Worm (Caenorhabditis elegans) whole organism, young adult: Measurements from ENCODE around the gene srd-49.

Experiments
- B0336.3 ChIP-seq: fragments of 200-800 bp; sonication (Bioruptor generic); IDR thresholded peaks from 2 replicates; pipeline ENCODE4 v1.3.6; 2022; ENCODE audit warnings: missing genetic modification characterization, missing compliant biosample characterization
- D2030.7 ChIP-seq: fragments of 200-800 bp; sonication (Bioruptor generic); IDR thresholded peaks from 2 replicates; pipeline ENCODE4 v1.3.6; 2022; ENCODE audit warnings: missing genetic modification reagents, missing genetic modification characterization, missing compliant biosample characterization
- F10E7.11 ChIP-seq: sonication (generic microtip); optimal IDR thresholded peaks from 2 replicates; lab custom pipeline; 2017; ENCODE audit warnings: mild to moderate bottlenecking, missing genetic modification characterization, moderate library complexity, missing compliant biosample characterization
- F23B12.7 ChIP-seq: sonication (generic microtip); optimal IDR thresholded peaks from 2 replicates; lab custom pipeline; 2017; ENCODE audit warnings: missing genetic modification characterization, mild to moderate bottlenecking, missing compliant biosample characterization, antibody characterized with exemption, moderate library complexity; ENCODE audit not compliant: insufficient read depth
- F39B2.1 ChIP-seq: fragments of 200-800 bp; sonication (Bioruptor generic); IDR thresholded peaks from 2 replicates; pipeline ENCODE4 v1.3.6; 2022; ENCODE audit warnings: missing genetic modification reagents, missing genetic modification characterization, missing compliant biosample characterization
- F55B11.4 ChIP-seq: sonication (generic microtip); optimal IDR thresholded peaks from 2 replicates; lab custom pipeline; 2016; ENCODE audit warnings: missing compliant biosample characterization, missing genetic modification characterization, borderline replicate concordance; ENCODE audit not compliant: insufficient read depth
- K12H6.12 ChIP-seq: fragments of 200-800 bp; sonication (Bioruptor generic); optimal IDR thresholded peaks from 2 replicates; lab custom pipeline; 2018; ENCODE audit warnings: mild to moderate bottlenecking, missing genetic modification characterization, missing compliant biosample characterization
- T26A5.8 ChIP-seq: sonication (generic microtip); optimal IDR thresholded peaks from 2 replicates; lab custom pipeline; 2016; ENCODE audit warnings: missing genetic modification characterization, missing compliant biosample characterization
- akir-1 ChIP-seq: fragments of 200-800 bp; sonication (Bioruptor generic); optimal IDR thresholded peaks from 2 replicates; lab custom pipeline; 2018; ENCODE audit warnings: mild to moderate bottlenecking, missing genetic modification characterization, moderate library complexity, missing compliant biosample characterization
- aptf-3 ChIP-seq: fragments of 200-800 bp; sonication (Bioruptor generic); IDR thresholded peaks from 2 replicates; pipeline ENCODE4 v1.3.6; 2022; ENCODE audit warnings: missing genetic modification characterization, missing compliant biosample characterization
- atf-7 ChIP-seq: sonication (generic microtip); optimal IDR thresholded peaks from 2 replicates; lab custom pipeline; 2017; ENCODE audit warnings: mild to moderate bottlenecking, missing genetic modification characterization, missing compliant biosample characterization
- athp-1 ChIP-seq: sonication (generic microtip); optimal IDR thresholded peaks from 2 replicates; lab custom pipeline; 2017; ENCODE audit warnings: mild to moderate bottlenecking, missing genetic modification characterization, missing compliant biosample characterization
- attf-3 ChIP-seq: fragments of 200-800 bp; sonication (Bioruptor generic); conservative IDR thresholded peaks from 2 replicates; pipeline ENCODE4 v1.3.6; 2022; ENCODE audit warnings: missing genetic modification reagents, missing genetic modification characterization, missing compliant biosample characterization
- ceh-27 ChIP-seq: fragments of 200-800 bp; sonication (Bioruptor generic); optimal IDR thresholded peaks from 2 replicates; lab custom pipeline; 2018; ENCODE audit warnings: mild to moderate bottlenecking, missing genetic modification characterization, moderate library complexity, missing compliant biosample characterization
- ceh-79 ChIP-seq: sonication (generic microtip); optimal IDR thresholded peaks from 2 replicates; lab custom pipeline; 2017; ENCODE audit warnings: mild to moderate bottlenecking, missing genetic modification characterization, missing compliant biosample characterization
- fkh-3 ChIP-seq: sonication (generic microtip); optimal IDR thresholded peaks from 2 replicates; lab custom pipeline; 2016; ENCODE audit warnings: mild to moderate bottlenecking, missing genetic modification characterization, missing compliant biosample characterization
- hlh-12 ChIP-seq: sonication (generic microtip); optimal IDR thresholded peaks from 2 replicates; lab custom pipeline; 2016; ENCODE audit warnings: missing genetic modification characterization, missing compliant biosample characterization
- hmg-1.2 ChIP-seq: fragments of 200-800 bp; sonication (Bioruptor generic); IDR thresholded peaks from 2 replicates; pipeline ENCODE4 v1.3.6; 2022; ENCODE audit warnings: missing genetic modification reagents, missing genetic modification characterization, missing compliant biosample characterization
- hrde-1 ChIP-seq: sonication (generic microtip); optimal IDR thresholded peaks from 2 replicates; lab custom pipeline; 2016; ENCODE audit warnings: missing genetic modification characterization, mild to moderate bottlenecking, missing compliant biosample characterization, moderate library complexity, missing genotype, missing genetic modification reagents, borderline replicate concordance
- lin-26 ChIP-seq: fragments of 200-800 bp; sonication (Bioruptor generic); IDR thresholded peaks from 2 replicates; pipeline ENCODE4 v1.3.6; 2022; ENCODE audit warnings: missing genetic modification reagents, missing genetic modification characterization, missing compliant biosample characterization
- lin-40 ChIP-seq: sonication (generic microtip); optimal IDR thresholded peaks from 2 replicates; lab custom pipeline; 2016; ENCODE audit warnings: missing genetic modification characterization, mild to moderate bottlenecking, missing compliant biosample characterization, missing genotype, missing genetic modification reagents
- lsy-27 ChIP-seq: sonication (generic microtip); optimal IDR thresholded peaks from 2 replicates; lab custom pipeline; 2017; ENCODE audit warnings: missing genetic modification characterization, mild to moderate bottlenecking, missing compliant biosample characterization, antibody characterized with exemption, missing genotype, borderline replicate concordance; ENCODE audit not compliant: insufficient read depth
- madf-10 ChIP-seq: sonication (generic microtip); optimal IDR thresholded peaks from 2 replicates; lab custom pipeline; 2016; ENCODE audit warnings: mild to moderate bottlenecking, missing genetic modification characterization, missing compliant biosample characterization
- mxl-1 ChIP-seq: sonication (generic microtip); optimal IDR thresholded peaks from 2 replicates; lab custom pipeline; 2016; ENCODE audit warnings: missing genetic modification characterization, missing compliant biosample characterization
- nfyb-1 ChIP-seq: fragments of 200-800 bp; sonication (Bioruptor generic); IDR thresholded peaks from 2 replicates; pipeline ENCODE4 v1.3.6; 2022; ENCODE audit warnings: missing genetic modification reagents, missing genetic modification characterization, missing compliant biosample characterization
- nhr-179 ChIP-seq: sonication (generic microtip); optimal IDR thresholded peaks from 2 replicates; lab custom pipeline; 2016; ENCODE audit warnings: mild to moderate bottlenecking, missing genetic modification characterization, missing compliant biosample characterization
- pbrm-1 ChIP-seq: fragments of 200-800 bp; sonication (Bioruptor generic); IDR thresholded peaks from 2 replicates; pipeline ENCODE4 v1.3.6; 2022; ENCODE audit warnings: missing genetic modification reagents, missing genetic modification characterization, missing compliant biosample characterization
- pha-4 ChIP-seq: fragments of 150-350 bp; sonication (generic microtip); optimal IDR thresholded peaks from 2 replicates; lab custom pipeline; 2014; ENCODE audit warnings: missing biosample characterization, missing genetic modification reagents, missing genetic modification characterization
- snpc-4 ChIP-seq, 5 experiments: fragments of 150-350 bp in 1 of 5; sonication (generic microtip) in 4 of 5; optimal IDR thresholded peaks; 2 replicates each; lab custom pipeline; 2014 to 2018; ENCODE audit warnings: missing genetic modification characterization in 5 of 5, missing biosample characterization in 3 of 5, antibody characterized with exemption in 2 of 5, mild to moderate bottlenecking in 2 of 5, missing compliant biosample characterization in 2 of 5, missing genotype in 2 of 5, moderate library complexity in 2 of 5, missing genetic modification reagents in 1 of 5
- somi-1 ChIP-seq: fragments of 200-800 bp; sonication (Bioruptor generic); optimal IDR thresholded peaks from 2 replicates; lab custom pipeline; 2018; ENCODE audit warnings: mild to moderate bottlenecking, missing genetic modification characterization, missing compliant biosample characterization
- tbp1 ChIP-seq: fragments of 200-800 bp; sonication (Bioruptor generic); optimal IDR thresholded peaks from 2 replicates; lab custom pipeline; 2018; ENCODE audit warnings: mild to moderate bottlenecking, missing genetic modification characterization, missing compliant biosample characterization
- zfh-2 ChIP-seq: fragments of 200-800 bp; sonication (Bioruptor generic); conservative IDR thresholded peaks from 2 replicates; pipeline ENCODE4 v1.3.6; 2022; ENCODE audit warnings: missing genetic modification reagents, missing genetic modification characterization, missing compliant biosample characterization
- zim-3 ChIP-seq: sonication (generic microtip); optimal IDR thresholded peaks from 2 replicates; lab custom pipeline; 2017; ENCODE audit warnings: mild to moderate bottlenecking, missing genetic modification characterization, moderate library complexity, missing compliant biosample characterization
- ztf-18 ChIP-seq: sonication (generic microtip); optimal IDR thresholded peaks from 2 replicates; lab custom pipeline; 2016; ENCODE audit warnings: missing genotype, mild to moderate bottlenecking, missing genetic modification characterization, missing compliant biosample characterization
- ztf-6 ChIP-seq: fragments of 200-800 bp; sonication (Bioruptor generic); IDR thresholded peaks from 2 replicates; pipeline ENCODE4 v1.3.6; 2022; ENCODE audit warnings: missing genetic modification reagents, missing genetic modification characterization, missing compliant biosample characterization

The srd-49 gene

ce11 chrV:10094374-10094773 is at the start of gene srd-49:
srd-49 (plus strand) TSS chrV:10094674.
- no peak for TF ChIP-seq fkh-3 (tag; lab: Kevin White, UChicago)
- TF ChIP-seq attf-3 (GFP tag; lab: Robert Waterston, UW) = no peak
- no peak for TF ChIP-seq akir-1 (GFP tag; lab: Kevin White, UChicago)
- TF ChIP-seq ceh-79 (tag; lab: Kevin White, UChicago) = no peak
- TF ChIP-seq atf-7 = no peak
- no peak for TF ChIP-seq K12H6.12 (tag; lab: Kevin White, UChicago)
- no peak for TF ChIP-seq F23B12.7 (tag; lab: Kevin White, UChicago)
- TF ChIP-seq pha-4 = no peak
- no peak for TF ChIP-seq hrde-1 (tag; lab: Kevin White, UChicago)
- no peak for TF ChIP-seq nhr-179
- no peak for TF ChIP-seq lsy-27 (tag; lab: Kevin White, UChicago)
- no peak for TF ChIP-seq B0336.3 (GFP tag; lab: Robert Waterston, UW)
- TF ChIP-seq zim-3 = no peak
- TF ChIP-seq nfyb-1 (GFP tag; lab: Robert Waterston, UW) = no peak
- TF ChIP-seq mxl-1 = no peak

DNA sequence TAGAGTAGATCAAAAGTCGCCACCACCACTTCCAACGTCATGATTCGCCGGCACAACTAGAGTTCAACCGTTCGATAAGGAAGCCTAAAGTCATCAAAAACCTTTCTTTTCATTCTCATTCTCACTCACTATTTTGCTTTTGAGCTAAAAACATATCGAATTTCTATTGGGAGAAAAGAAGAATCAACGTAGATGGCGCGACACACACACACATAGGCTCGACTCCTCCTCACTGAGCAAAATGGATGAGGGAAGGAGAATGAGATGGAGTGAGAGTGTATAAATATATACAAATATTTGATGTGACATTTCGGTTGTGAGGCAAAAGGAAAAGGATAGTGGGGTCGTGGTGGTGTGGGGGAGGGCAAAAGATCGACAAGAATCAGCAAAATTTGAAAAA is 49.7 kb upstream of the srd-49 start:
- TF ChIP-seq madf-10 (tag; lab: Kevin White, UChicago) (no peak), F10E7.11 (no peak), snpc-4 (GFP tag; optimal IDR thresholded peaks at IDR 0.05; lab: Kevin White, UChicago) (no peak), snpc-4 (tag; optimal IDR thresholded peaks at IDR 0.05; lab: Kevin White, UChicago) (no peak), hmg-1.2 (no peak), ceh-27 (GFP tag; lab: Kevin White, UChicago) (no peak), T26A5.8 (tag; lab: Kevin White, UChicago) (no peak), F55B11.4 (tag; lab: Kevin White, UChicago) (no peak), F39B2.1 (GFP tag; lab: Robert Waterston, UW) (no peak), tbp1 (GFP tag; lab: Kevin White, UChicago) (no peak), ztf-6 (no peak), lin-40 (tag; lab: Kevin White, UChicago) (no peak)
- TF ChIP-seq, all 124 proteins: peak for 0

ce11 chrV:10046503-10046902 is 48.0 kb upstream of the srd-49 start:
- TF ChIP-seq athp-1 (tag; lab: Kevin White, UChicago) (no peak), nfyb-1 (GFP tag; lab: Robert Waterston, UW) (0 out of 2 replicates have a peak, but pooled peaks have one; percentile 31), pbrm-1 (GFP tag; lab: Robert Waterston, UW) (no peak), aptf-3 (GFP tag; lab: Robert Waterston, UW) (no peak), lin-26 (GFP tag; lab: Robert Waterston, UW) (no peak), ztf-18 (no peak), ztf-6 (no peak), D2030.7 (0 out of 2 replicates have a peak, but pooled peaks have one; percentile 10), ceh-27 (GFP tag; lab: Kevin White, UChicago) (peak; percentile 4), hlh-12 (tag; lab: Kevin White, UChicago) (no peak)
- TF ChIP-seq, all 124 proteins: peak for 3

- TF ChIP-seq zfh-2 (GFP tag; lab: Robert Waterston, UW) = peak; percentile 57; the same call in 1 of the 2 replicates
- TF ChIP-seq somi-1 = no peak
- TF ChIP-seq, all 124 proteins: peak for 1
These were observed 47.3 kb upstream of the srd-49 start for ce11 chrV:10047189-10047588.
